Worm (Caenorhabditis elegans) whole organism, early embryonic: ENCODE data around the gene fmo-3.

Source experiments
- ama-1 ChIP-seq: fragments of 150-350 bp; optimal IDR thresholded peaks from 2 replicates; lab custom pipeline; 2014
- pes-1 ChIP-seq: fragments of 200-800 bp; sonication (Bioruptor generic); IDR thresholded peaks from 2 replicates; pipeline ENCODE4 v1.3.6; 2022; ENCODE audit warnings: missing genetic modification reagents, missing genetic modification characterization, missing compliant biosample characterization
- tra-4 ChIP-seq: sonication (generic microtip); optimal IDR thresholded peaks from 2 replicates; lab custom pipeline; 2017; ENCODE audit warnings: missing genetic modification characterization, missing compliant biosample characterization

- TF ChIP-seq pes-1 (GFP tag; lab: Robert Waterston, UW) (no peak), ama-1 (lab: Kevin White, UChicago) (no peak), tra-4 (no peak)
Measured at ce11 chrIII:10707461-10707860, 13.0 kb downstream of the fmo-3 start, which contains the start of gene mrpl-12.
